Fruit fly (Drosophila melanogaster): Measurements from ENCODE around the gene CG7148.

Gene CG7148

DNA sequence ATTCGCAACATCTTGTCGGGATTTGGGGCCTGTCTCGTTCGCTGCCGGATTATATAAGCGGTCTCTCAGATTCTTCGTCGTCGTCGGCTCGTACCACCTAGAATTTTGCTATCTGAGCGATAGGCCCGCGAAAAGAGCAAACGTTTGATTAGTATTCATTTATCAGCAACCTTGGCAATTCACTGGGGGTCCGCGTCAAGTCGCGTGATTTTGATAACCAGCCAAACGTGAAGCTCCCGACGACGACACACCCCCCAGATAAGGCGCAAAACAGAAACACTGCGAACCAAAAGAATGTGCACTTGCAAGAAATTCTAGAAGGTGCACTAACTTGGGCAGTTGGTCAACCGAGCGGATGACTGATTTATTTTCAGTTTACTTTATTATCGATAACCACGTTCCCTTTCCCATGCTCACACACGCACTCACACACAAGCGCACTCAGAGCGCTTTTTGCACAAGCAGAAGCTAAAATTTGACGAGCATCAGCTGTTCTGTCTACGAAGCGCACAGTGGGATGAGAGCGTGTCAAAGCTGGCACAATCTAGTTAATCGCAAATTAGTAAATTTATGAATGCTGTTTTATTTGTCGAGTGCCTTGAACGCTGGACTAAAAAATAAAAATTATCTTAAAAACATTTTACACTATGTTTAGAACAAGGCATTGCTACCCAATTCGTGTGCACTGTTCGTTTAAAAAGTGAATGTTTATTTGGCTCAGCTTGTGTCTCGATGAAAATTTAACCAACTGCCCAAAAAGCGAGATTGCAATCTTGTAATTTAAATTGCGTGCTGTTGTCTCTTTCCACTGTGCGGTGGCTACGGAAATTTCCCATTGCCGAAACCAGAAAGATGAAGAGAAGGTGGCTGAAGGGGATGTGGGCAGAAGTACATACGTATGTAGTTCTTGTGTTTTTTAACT is 7.9 kb upstream of the CG7148 start (continued):
- TF ChIP-seq NK7.1 (GFP tag; optimal IDR thresholded peaks at IDR 0.05) (peak; percentile 93), lov (optimal IDR thresholded peaks at IDR 0.05) (no peak), lov (GFP tag; IDR thresholded peaks at IDR 0.05) (peak; percentile 85), CG11696 (GFP tag; IDR thresholded peaks at IDR 0.05) (peak; percentile 83), CG9609 (GFP tag; optimal IDR thresholded peaks at IDR 0.05) (peak; percentile 86), CG12071 (GFP tag; optimal IDR thresholded peaks at IDR 0.05) (peak; percentile 91), CG14860 (GFP tag; IDR thresholded peaks at IDR 0.05; ENCODE audit: partially characterized antibody) (peak; percentile 21; the same call in 1 of the 3 replicates), al (GFP tag; IDR thresholded peaks at IDR 0.05) (peak; percentile 81), scrt (GFP tag; optimal IDR thresholded peaks at IDR 0.05) (peak; percentile 85), CG12104 (GFP tag; optimal IDR thresholded peaks at IDR 0.05) (peak; percentile 94), CG12391 (tag; optimal IDR thresholded peaks at IDR 0.05) (peak; percentile 94), vfl (GFP tag; optimal IDR thresholded peaks at IDR 0.05) (peak; percentile 90), Bteb2 (GFP tag; optimal IDR thresholded peaks at IDR 0.05) (peak; percentile 85), ash1 (GFP tag; optimal IDR thresholded peaks at IDR 0.05) (peak; percentile 59), CG30403 (GFP tag; optimal IDR thresholded peaks at IDR 0.05) (peak; percentile 95), CrebB (tag; optimal IDR thresholded peaks at IDR 0.05) (peak; percentile 79), Nf-YC (tag; optimal IDR thresholded peaks at IDR 0.05) (peak; percentile 84), pfk (GFP tag; optimal IDR thresholded peaks at IDR 0.05) (peak; percentile 14), CG4730 (GFP tag; IDR thresholded peaks at IDR 0.05) (peak; percentile 86), ro (GFP tag; IDR thresholded peaks at IDR 0.05) (peak; percentile 68), CG6689 (GFP tag; IDR thresholded peaks at IDR 0.05) (peak; percentile 95), Lpt (GFP tag; optimal IDR thresholded peaks at IDR 0.05) (no peak), PHDP (tag; optimal IDR thresholded peaks at IDR 0.05) (peak; percentile 91), bowl (GFP tag; IDR thresholded peaks at IDR 0.05) (peak; percentile 59; the same call in 1 of the 2 replicates), CG6854 (GFP tag; optimal IDR thresholded peaks at IDR 0.05) (peak; percentile 88), psq (GFP tag; optimal IDR thresholded peaks at IDR 0.05) (peak; percentile 38), Hey (tag; optimal IDR thresholded peaks at IDR 0.05) (peak; percentile 50), CG9817 (tag; optimal IDR thresholded peaks at IDR 0.05) (peak; percentile 88), CG9797 (GFP tag; optimal IDR thresholded peaks at IDR 0.05) (peak; percentile 9), MBD-R2 (GFP tag; IDR thresholded peaks at IDR 0.05) (peak; percentile 64), NC2α (GFP tag; optimal IDR thresholded peaks at IDR 0.05) (peak; percentile 82), NFAT (GFP tag; IDR thresholded peaks at IDR 0.05) (peak; percentile 79), CG2889 (GFP tag; IDR thresholded peaks at IDR 0.05) (peak; percentile 86), tin (GFP tag; optimal IDR thresholded peaks at IDR 0.05) (peak; percentile 92), CG3281 (GFP tag; optimal IDR thresholded peaks at IDR 0.05) (peak; percentile 94), ken (GFP tag; IDR thresholded peaks at IDR 0.05) (peak; percentile 89), Fer2 (tag; optimal IDR thresholded peaks at IDR 0.05) (peak; percentile 78), Max (GFP tag; optimal IDR thresholded peaks at IDR 0.05) (peak; percentile 97), CG12769 (tag; optimal IDR thresholded peaks at IDR 0.05) (peak; percentile 88), chm (GFP tag; IDR thresholded peaks at IDR 0.05) (peak; percentile 88), CG6272 (GFP tag; IDR thresholded peaks at IDR 0.05) (peak; percentile 75), tap (tag; optimal IDR thresholded peaks at IDR 0.05) (peak; percentile 87), CG16815 (GFP tag; optimal IDR thresholded peaks at IDR 0.05) (peak; percentile 88), en (GFP tag; optimal IDR thresholded peaks at IDR 0.05) (peak; percentile 89), chinmo (GFP tag; IDR thresholded peaks at IDR 0.05; ENCODE audit: partially characterized antibody) (peak; percentile 80; the same call in 2 of the 4 replicates), pho (GFP tag; optimal IDR thresholded peaks at IDR 0.05) (peak; percentile 93), CG8290 (GFP tag; optimal IDR thresholded peaks at IDR 0.05) (peak; percentile 86), CG8290 (tag; optimal IDR thresholded peaks at IDR 0.05) (peak; percentile 18 to 81), HHEX (GFP tag; optimal IDR thresholded peaks at IDR 0.05) (peak; percentile 91), crol (GFP tag; IDR thresholded peaks at IDR 0.05) (no peak)
